Worm (Caenorhabditis elegans): ENCODE data around the gene odr-3.

The odr-3 gene

DNA sequence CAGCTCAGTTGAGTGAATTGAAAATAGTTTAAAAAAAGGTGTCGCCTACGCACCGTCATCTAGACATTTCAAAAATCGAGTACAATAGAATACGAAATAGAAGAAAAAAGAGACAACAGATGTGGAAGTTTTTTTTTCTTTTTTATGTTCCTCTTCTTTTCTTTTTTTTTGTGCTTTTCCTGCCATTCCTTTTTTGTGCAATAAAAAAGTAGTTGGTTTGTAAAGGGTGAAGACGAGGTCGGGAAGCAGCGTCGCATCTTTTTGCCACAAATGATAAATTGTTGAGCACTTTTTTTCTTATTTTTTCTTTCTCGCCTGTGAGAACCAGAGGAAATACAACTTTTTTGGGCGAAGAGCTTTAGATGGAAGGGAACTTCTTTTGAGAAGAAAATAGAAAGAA is 42.8 kb downstream of the odr-3 start:
- TF ChIP-seq fkh-10 (GFP tag; optimal IDR thresholded peaks at IDR 0.05), result peak; percentile 57
- no peak for TF ChIP-seq fos-1 (tag; optimal IDR thresholded peaks at IDR 0.05)
- no peak for TF ChIP-seq nhr-10 (tag; optimal IDR thresholded peaks at IDR 0.05)
- no peak for TF ChIP-seq ceh-44 (GFP tag; IDR thresholded peaks at IDR 0.05)
- TF ChIP-seq lin-39 (tag; optimal IDR thresholded peaks at IDR 0.05), result no peak

DNA sequence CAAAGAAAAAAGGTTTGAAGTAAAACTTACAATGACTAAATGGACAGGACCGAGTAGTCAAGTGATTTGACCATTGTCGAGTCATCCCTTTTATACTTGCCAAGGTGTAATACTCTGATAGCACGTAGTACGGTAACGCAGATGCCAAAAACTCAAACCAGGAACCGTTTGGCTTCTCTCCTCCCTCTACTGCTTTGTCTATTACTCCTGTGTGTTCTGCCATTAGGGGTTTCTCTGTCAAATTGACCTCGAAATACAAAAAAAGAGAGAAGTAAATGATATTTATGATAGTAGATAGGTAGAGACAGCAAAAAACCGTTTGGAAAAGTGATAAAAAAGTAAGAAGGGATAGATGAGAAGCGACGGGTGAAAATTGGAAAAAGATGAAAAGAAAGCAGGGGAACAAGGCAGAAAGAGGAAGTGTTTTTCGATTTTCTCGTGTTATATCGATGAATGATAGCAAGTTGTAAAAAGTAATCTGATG is 47.2 kb downstream of the odr-3 start, which contains the start of the genes col-159 and col-160:
Gene col-159 (minus strand): TSS at position 51 of the 484 bp plus-strand sequence.
Gene col-160 (minus strand): TSS at position 63 of the 484 bp plus-strand sequence.
- TF ChIP-seq pha-4 (GFP tag; IDR thresholded peaks at IDR 0.05) (no peak), pha-4 (tag; optimal IDR thresholded peaks at IDR 0.05) (no peak), mep-1 (tag; optimal IDR thresholded peaks at IDR 0.05) (no peak), cey-2 (tag; optimal IDR thresholded peaks at IDR 0.05; ENCODE audit: borderline replicate concordance, insufficient read depth) (peak; percentile 79), ceh-62 (tag; optimal IDR thresholded peaks at IDR 0.05) (no peak), nhr-11 (tag; optimal IDR thresholded peaks at IDR 0.05) (no peak), dmd-6 (GFP tag; IDR thresholded peaks at IDR 0.05) (peak; percentile 55), attf-4 (tag; optimal IDR thresholded peaks at IDR 0.05) (no peak), spr-3 (GFP tag; optimal IDR thresholded peaks at IDR 0.05) (no peak), skn-1 (tag; optimal IDR thresholded peaks at IDR 0.05) (no peak), T20F7.1 (GFP tag; optimal IDR thresholded peaks at IDR 0.05) (no peak), nhr-48 (tag; optimal IDR thresholded peaks at IDR 0.05) (peak; percentile 12), nhr-42 (GFP tag; IDR thresholded peaks at IDR 0.05) (no peak), unc-39 (tag; optimal IDR thresholded peaks at IDR 0.05) (no peak), T26A8.4 (GFP tag; IDR thresholded peaks at IDR 0.05) (no peak), zip-2 (tag; optimal IDR thresholded peaks at IDR 0.05) (no peak), F49E8.2 (tag; optimal IDR thresholded peaks at IDR 0.05; ENCODE audit: borderline replicate concordance) (no peak), F44E2.7 (GFP tag; IDR thresholded peaks at IDR 0.05) (no peak), R02D3.7 (tag; optimal IDR thresholded peaks at IDR 0.05) (no peak), hlh-30 (tag; optimal IDR thresholded peaks at IDR 0.05; ENCODE audit: insufficient read depth) (no peak), tra-1 (GFP tag; IDR thresholded peaks at IDR 0.05) (peak; percentile 75), ceh-82 (tag; optimal IDR thresholded peaks at IDR 0.05) (no peak), zip-11 (GFP tag; IDR thresholded peaks at IDR 0.05) (no peak), nhr-25 (tag; optimal IDR thresholded peaks at IDR 0.05; ENCODE audit: borderline replicate concordance, insufficient read depth) (peak; percentile 59), snpc-1.2 (GFP tag; IDR thresholded peaks at IDR 0.05) (no peak), ZK337.2 (GFP tag; IDR thresholded peaks at IDR 0.05) (no peak), lin-13 (GFP tag; optimal IDR thresholded peaks at IDR 0.05) (no peak), nhr-41 (GFP tag; IDR thresholded peaks at IDR 0.05) (no peak), zfp-2 (tag; optimal IDR thresholded peaks at IDR 0.05) (no peak), gei-8 (GFP tag; optimal IDR thresholded peaks at IDR 0.05) (peak; percentile 28), nhr-28 (tag; optimal IDR thresholded peaks at IDR 0.05) (peak; percentile 56), mdl-1 (tag; optimal IDR thresholded peaks at IDR 0.05) (peak in 1 of 2 experiments; percentile 26), ceh-28 (tag; optimal IDR thresholded peaks at IDR 0.05) (no peak), nhr-6 (tag; optimal IDR thresholded peaks at IDR 0.05) (no peak), dve-1 (tag; optimal IDR thresholded peaks at IDR 0.05; ENCODE audit: insufficient read depth) (peak; percentile 23), aha-1 (tag) (peak; percentile 80), nhr-10 (tag; optimal IDR thresholded peaks at IDR 0.05) (no peak), daf-12 (tag; optimal IDR thresholded peaks at IDR 0.05) (no peak), nhr-77 (tag; optimal IDR thresholded peaks at IDR 0.05) (peak; percentile 40), hmg-1.1 (GFP tag; IDR thresholded peaks at IDR 0.05) (no peak), ceh-32 (tag; optimal IDR thresholded peaks at IDR 0.05; ENCODE audit: poor library complexity) (no peak), lin-1 (GFP tag; IDR thresholded peaks at IDR 0.05) (0 out of 2 replicates have a peak, but pooled peaks have one; percentile 27), nhr-76 (tag; optimal IDR thresholded peaks at IDR 0.05) (no peak), mxl-3 (GFP tag; optimal IDR thresholded peaks at IDR 0.05) (no peak), mdt-29 (GFP tag; IDR thresholded peaks at IDR 0.05) (no peak), pqm-1 (tag; optimal IDR thresholded peaks at IDR 0.05) (no peak)
